Worm (Caenorhabditis elegans) whole organism, early embryonic: Measurements from ENCODE around the gene C46E10.1.

Source experiments
- aly-1 ChIP-seq: sonication (generic microtip); optimal IDR thresholded peaks from 2 replicates; lab custom pipeline; 2016; ENCODE audit warnings: missing genetic modification characterization, missing compliant biosample characterization
- ama-1 ChIP-seq: fragments of 150-350 bp; optimal IDR thresholded peaks from 2 replicates; lab custom pipeline; 2014
- pes-1 ChIP-seq: fragments of 200-800 bp; sonication (Bioruptor generic); IDR thresholded peaks from 2 replicates; pipeline ENCODE4 v1.3.6; 2022; ENCODE audit warnings: missing genetic modification reagents, missing genetic modification characterization, missing compliant biosample characterization

Gene C46E10.1

DNA sequence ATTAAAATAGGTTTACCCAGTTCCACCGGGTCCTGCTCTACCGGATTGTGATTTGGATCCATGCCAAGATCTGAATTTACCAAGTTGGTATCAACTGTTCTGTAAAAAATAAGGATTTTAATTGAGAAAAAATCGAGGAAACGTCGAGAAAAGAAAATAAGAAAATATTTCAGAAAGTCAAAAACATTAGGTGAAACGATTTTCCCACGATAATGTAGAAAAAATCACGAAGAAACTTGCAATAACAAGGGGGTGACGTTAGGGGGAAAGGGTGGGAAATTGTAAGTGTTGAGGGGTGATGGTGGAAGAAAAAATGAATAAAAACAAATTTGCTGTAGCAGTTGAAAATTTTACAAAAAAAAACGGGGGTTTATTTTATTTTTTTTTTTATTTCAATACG is 49.1 kb downstream of the C46E10.1 start, which contains the start of gene T24E12.10:
Gene T24E12.10, minus strand, starts transcription at position 101 of the 400 bp plus-strand sequence.
- TF ChIP-seq pes-1 (GFP tag; lab: Robert Waterston, UW), result no peak
- no peak for TF ChIP-seq aly-1 (tag; lab: Kevin White, UChicago)
- TF ChIP-seq ama-1 (lab: Kevin White, UChicago), result no peak
